Worm (Caenorhabditis elegans) whole organism, L2 larva: ENCODE results near the gene dsl-6.

ENCODE experiments used
- F13H6.1 ChIP-seq: sonication (generic microtip); optimal IDR thresholded peaks from 2 replicates; lab custom pipeline; 2016; ENCODE audit warnings: missing genetic modification characterization, missing compliant biosample characterization
- ceh-82 ChIP-seq: fragments of 150-350 bp; optimal IDR thresholded peaks from 2 replicates; lab custom pipeline; 2014; ENCODE audit warnings: missing biosample characterization, missing genetic modification characterization
- dmd-4 ChIP-seq: sonication (generic microtip); optimal IDR thresholded peaks from 2 replicates; lab custom pipeline; 2017; ENCODE audit warnings: missing biosample characterization, missing genetic modification characterization
- fos-1 ChIP-seq: fragments of 150-350 bp; optimal IDR thresholded peaks from 2 replicates; lab custom pipeline; 2014; ENCODE audit warnings: missing biosample characterization, missing genetic modification characterization
- nhr-25 ChIP-seq: fragments of 150-350 bp; sonication (generic microtip); optimal IDR thresholded peaks from 3 replicates; lab custom pipeline; 2014; ENCODE audit warnings: missing biosample characterization, missing genetic modification characterization
- skn-1 ChIP-seq: sonication (generic microtip); optimal IDR thresholded peaks from 2 replicates; lab custom pipeline; 2017; ENCODE audit warnings: missing biosample characterization, missing genetic modification characterization
- zag-1 ChIP-seq: fragments of 150-350 bp; optimal IDR thresholded peaks from 2 replicates; lab custom pipeline; 2014; ENCODE audit warnings: missing biosample characterization, missing genetic modification characterization

DNA sequence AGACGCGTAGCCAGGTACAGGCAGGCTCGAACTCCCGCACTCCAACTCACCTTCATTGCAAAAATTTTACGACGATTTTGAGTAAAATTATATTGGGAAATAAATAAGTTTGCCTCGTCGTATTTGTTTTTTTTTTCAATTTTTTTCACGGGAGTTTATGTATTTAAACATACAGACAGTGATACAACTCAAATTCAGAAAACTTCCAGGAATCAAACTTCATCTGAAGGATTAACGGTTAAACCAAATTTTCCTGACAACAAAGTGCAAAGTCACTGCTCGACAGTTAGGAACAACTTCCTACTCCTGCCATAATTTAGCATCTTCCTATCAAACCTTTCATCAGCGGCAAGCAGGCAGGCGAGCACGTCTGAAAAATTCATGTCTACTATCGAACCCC, 26.7 kb upstream of the dsl-6 start, which contains the start of gene F22B3.8:
- no peak for TF ChIP-seq nhr-25
- TF ChIP-seq skn-1 (tag; lab: Kevin White, UChicago), result no peak
- TF ChIP-seq dmd-4 (tag; lab: Kevin White, UChicago), result no peak
- no peak for TF ChIP-seq fos-1 (tag; lab: Kevin White, UChicago)
- TF ChIP-seq zag-1 (tag; lab: Kevin White, UChicago), result no peak
- no peak for TF ChIP-seq F13H6.1
- TF ChIP-seq ceh-82, result no peak
